Worm (Caenorhabditis elegans): ENCODE data around the gene ham-3.

ce11 chrIII:10085574-10085973 is 35.0 kb upstream of the ham-3 start:
- TF ChIP-seq scrt-1 (GFP tag; IDR thresholded peaks at IDR 0.05) (no peak), ama-1 (optimal IDR thresholded peaks at IDR 0.05) (no peak), hmbx-1 (tag; optimal IDR thresholded peaks at IDR 0.05) (no peak), flt-1 (GFP tag; IDR thresholded peaks at IDR 0.05) (no peak), hmg-4 (GFP tag; optimal IDR thresholded peaks at IDR 0.05) (no peak), ets-7 (tag; optimal IDR thresholded peaks at IDR 0.05) (no peak), ceh-13 (GFP tag; optimal IDR thresholded peaks at IDR 0.05) (no peak), ceh-36 (tag; optimal IDR thresholded peaks at IDR 0.05) (no peak), hnd-1 (tag; optimal IDR thresholded peaks at IDR 0.05) (no peak), F13C5.2 (tag; optimal IDR thresholded peaks at IDR 0.05) (no peak), sea-1 (GFP tag; conservative IDR thresholded peaks at IDR 0.05) (no peak), tra-4 (tag; optimal IDR thresholded peaks at IDR 0.05) (no peak), tbx-37 (GFP tag; conservative IDR thresholded peaks at IDR 0.05) (no peak), pes-1 (GFP tag; IDR thresholded peaks at IDR 0.05) (no peak)
